Worm (Caenorhabditis elegans) whole organism, L3 larva: ENCODE results near the gene cyp-34A8.

Experiments used
- aly-2 ChIP-seq: fragments of 150-350 bp; optimal IDR thresholded peaks from 2 replicates; lab custom pipeline; 2014; ENCODE audit warnings: missing biosample characterization, missing genetic modification characterization
- ama-1 ChIP-seq: fragments of 150-350 bp; optimal IDR thresholded peaks from 2 replicates; lab custom pipeline; 2018
- ceh-16 ChIP-seq: sonication (generic microtip); optimal IDR thresholded peaks from 2 replicates; lab custom pipeline; 2017; ENCODE audit warnings: missing biosample characterization, missing genetic modification characterization
- ceh-28 ChIP-seq: fragments of 150-350 bp; optimal IDR thresholded peaks from 2 replicates; lab custom pipeline; 2014; ENCODE audit warnings: missing biosample characterization, missing genetic modification reagents, missing genetic modification characterization
- daf-12 ChIP-seq: fragments of 150-350 bp; optimal IDR thresholded peaks from 2 replicates; lab custom pipeline; 2014; ENCODE audit warnings: missing biosample characterization, missing genetic modification reagents, missing genetic modification characterization
- elt-2 ChIP-seq: sonication (generic microtip); optimal IDR thresholded peaks from 2 replicates; lab custom pipeline; 2016; ENCODE audit warnings: missing genetic modification reagents, mild to moderate bottlenecking, missing genetic modification characterization, missing compliant biosample characterization
- elt-3 ChIP-seq, 3 experiments: fragments of 150-350 bp in 1 of 3; sonication (generic microtip) in 2 of 3; optimal IDR thresholded peaks; 2 replicates in 2 of 3; 4 replicates in 1 of 3; lab custom pipeline; 2014 to 2017; ENCODE audit warnings: missing biosample characterization in 3 of 3, missing genetic modification characterization in 3 of 3
- lin-39 ChIP-seq: fragments of 150-350 bp; optimal IDR thresholded peaks from 2 replicates; lab custom pipeline; 2018; ENCODE audit warnings: missing biosample characterization, missing genetic modification reagents, missing genetic modification characterization
- nhr-237 ChIP-seq: fragments of 150-350 bp; optimal IDR thresholded peaks from 2 replicates; lab custom pipeline; 2014; ENCODE audit warnings: missing biosample characterization, missing genetic modification characterization
- skn-1 ChIP-seq: fragments of 150-350 bp; optimal IDR thresholded peaks from 2 replicates; lab custom pipeline; 2014; ENCODE audit warnings: missing biosample characterization, missing genetic modification characterization
- snpc-4 ChIP-seq: fragments of 150-350 bp; optimal IDR thresholded peaks from 2 replicates; lab custom pipeline; 2014; ENCODE audit warnings: missing biosample characterization, missing genetic modification characterization
- zag-1 ChIP-seq: fragments of 150-350 bp; optimal IDR thresholded peaks from 2 replicates; lab custom pipeline; 2014; ENCODE audit warnings: missing biosample characterization, missing genetic modification characterization
- ztf-11 ChIP-seq: fragments of 150-350 bp; optimal IDR thresholded peaks from 2 replicates; lab custom pipeline; 2014; ENCODE audit warnings: missing biosample characterization, missing genetic modification characterization
- ztf-4 ChIP-seq: fragments of 150-350 bp; optimal IDR thresholded peaks from 2 replicates; lab custom pipeline; 2014; ENCODE audit warnings: missing biosample characterization, missing genetic modification characterization

- TF ChIP-seq snpc-4 (tag; lab: Kevin White, UChicago) (no peak), aly-2 (no peak), elt-3 (tag; optimal IDR thresholded peaks at IDR 0.05; lab: Kevin White, UChicago) (no peak), ztf-4 (tag; lab: Kevin White, UChicago) (no peak), lin-39 (tag; lab: Kevin White, UChicago) (no peak), ceh-28 (tag; lab: Kevin White, UChicago) (no peak), ama-1 (lab: Kevin White, UChicago) (no peak), elt-2 (tag; lab: Kevin White, UChicago) (no peak), skn-1 (tag; lab: Kevin White, UChicago) (no peak), zag-1 (tag; lab: Kevin White, UChicago) (no peak), ceh-16 (tag; lab: Kevin White, UChicago) (no peak), ztf-11 (tag; lab: Kevin White, UChicago) (no peak), daf-12 (tag; lab: Kevin White, UChicago) (no peak), nhr-237 (tag; lab: Kevin White, UChicago) (no peak)
These were observed 38.5 kb downstream of the cyp-34A8 start, which contains the start of gene srx-64 for ce11 chrV:3929099-3929498.
